Worm (Caenorhabditis elegans): ENCODE measurements around the gene srh-241.

DNA sequence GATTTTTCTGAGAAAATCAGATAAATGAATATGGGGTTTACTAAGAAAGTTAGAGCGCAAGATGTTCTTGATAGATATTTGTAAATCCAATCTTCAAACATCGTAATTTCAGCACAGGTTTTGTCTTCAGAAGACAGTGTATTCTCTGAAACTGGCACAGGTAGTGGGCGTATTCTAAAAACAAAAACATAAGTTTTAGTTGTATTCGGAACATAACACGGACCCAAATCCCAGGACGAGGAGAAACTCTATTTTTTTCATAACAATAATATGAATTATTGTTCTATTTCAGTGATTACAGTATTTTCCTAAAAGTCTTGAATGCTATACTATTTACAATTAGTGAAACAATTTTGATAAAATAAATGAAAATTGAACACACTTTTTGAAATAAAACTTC lies 32.9 kb downstream of the srh-241 start, which contains the start of gene srj-45:
- TF ChIP-seq pag-3 (tag; optimal IDR thresholded peaks at IDR 0.05; ENCODE audit: borderline replicate concordance) (no peak), pha-4 (tag; optimal IDR thresholded peaks at IDR 0.05) (no peak), K02D7.2 (tag; optimal IDR thresholded peaks at IDR 0.05) (no peak), Y22D7AL.16 (tag; optimal IDR thresholded peaks at IDR 0.05) (no peak)

Measured in whole organism, late embryonic.